Worm (Caenorhabditis elegans): ENCODE data around the gene sup-18.

- TF ChIP-seq T07F8.4 (tag; optimal IDR thresholded peaks at IDR 0.05) (peak; percentile 91), hlh-12 (tag; optimal IDR thresholded peaks at IDR 0.05) (no peak), attf-5 (GFP tag; optimal IDR thresholded peaks at IDR 0.05) (peak; percentile 100), akir-1 (GFP tag; optimal IDR thresholded peaks at IDR 0.05) (peak; percentile 88), unc-62 (GFP tag; optimal IDR thresholded peaks at IDR 0.05) (peak; percentile 41), sptf-2 (GFP tag; optimal IDR thresholded peaks at IDR 0.05) (peak; percentile 95), efl-1 (GFP tag; optimal IDR thresholded peaks at IDR 0.05) (peak; percentile 99)
These were observed 24.1 kb downstream of the sup-18 start, which contains the start of gene rpl-35 for ce11 chrIII:7854494-7855184.

Measured in whole organism, young adult.